Fruit fly (Drosophila melanogaster) whole organism, wandering third instar larva: ENCODE measurements around the gene CG43732.

Experiments
- CrebA ChIP-seq: fragments of 200-800 bp; sonication (Bioruptor generic); optimal IDR thresholded peaks from 2 replicates; lab custom pipeline; 2016; ENCODE audit warnings: missing biosample characterization, mild to moderate bottlenecking, missing genetic modification characterization, borderline replicate concordance
- Hr83 ChIP-seq: fragments of 200-300 bp; sonication (Bioruptor generic); optimal IDR thresholded peaks from 2 replicates; lab custom pipeline; 2016; ENCODE audit warnings: missing biosample characterization, mild to moderate bottlenecking, missing genetic modification characterization, moderate library complexity; ENCODE audit not compliant: poor library complexity, severe bottlenecking
- Mio ChIP-seq: sonication (Bioruptor generic); optimal IDR thresholded peaks from 2 replicates; lab custom pipeline; 2016; ENCODE audit warnings: missing biosample characterization, missing genetic modification characterization
- Myc ChIP-seq: fragments of >200 bp; optimal IDR thresholded peaks from 2 replicates; lab custom pipeline; 2017
- Sp1 ChIP-seq: fragments of 200-800 bp; sonication (Bioruptor generic); optimal IDR thresholded peaks from 3 replicates; lab custom pipeline; 2019; ENCODE audit warnings: missing biosample characterization, mild to moderate bottlenecking, missing genetic modification characterization, moderate library complexity
- lola ChIP-seq: fragments of >200 bp; optimal IDR thresholded peaks from 2 replicates; lab custom pipeline; 2017; ENCODE audit warnings: missing biosample characterization, missing genetic modification characterization
- pan ChIP-seq: fragments of >200 bp; optimal IDR thresholded peaks from 2 replicates; lab custom pipeline; 2017
- psq ChIP-seq: fragments of 200-800 bp; sonication (Bioruptor generic); optimal IDR thresholded peaks from 3 replicates; lab custom pipeline; 2017; ENCODE audit warnings: missing biosample characterization, mild to moderate bottlenecking, missing genetic modification characterization, moderate library complexity

DNA sequence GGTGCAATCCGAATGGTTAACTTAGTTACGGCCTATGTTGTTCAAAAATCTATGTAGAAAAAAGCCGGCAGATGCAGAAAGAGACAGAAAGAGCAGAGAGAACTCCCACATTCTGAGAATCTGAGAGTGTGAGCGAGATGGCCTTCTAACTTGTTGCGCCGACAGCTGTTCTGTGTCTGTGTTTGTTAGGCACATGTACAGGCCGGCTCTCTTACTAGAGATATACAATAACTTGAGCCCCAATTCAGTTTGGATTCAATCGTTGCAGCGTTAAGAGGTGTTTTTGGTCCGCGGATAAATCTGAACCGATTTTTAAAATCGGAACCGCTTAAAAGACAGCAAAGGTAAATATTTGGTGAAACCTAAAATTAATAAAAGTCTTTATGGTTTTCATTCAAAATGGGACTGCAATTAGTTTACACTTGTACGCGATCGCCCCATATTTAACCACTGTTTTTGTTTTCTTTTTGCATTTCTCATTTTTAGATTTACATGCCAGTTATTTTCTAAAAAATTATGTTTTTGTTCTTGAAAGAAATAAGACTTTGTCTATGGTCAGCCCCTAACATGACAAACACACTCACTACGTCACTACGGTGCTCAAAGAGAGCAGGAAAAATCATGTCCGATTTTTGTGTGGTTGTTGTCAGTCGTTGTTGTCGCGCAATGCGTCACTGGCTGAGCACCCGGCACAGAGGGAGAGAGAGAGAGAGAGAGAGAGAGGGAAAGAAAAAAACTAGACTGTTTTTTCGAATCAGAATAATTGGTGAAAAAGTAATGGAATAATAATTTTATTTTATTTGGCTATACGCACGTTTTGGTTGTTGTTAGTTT, 26.0 kb upstream of the CG43732 start:
- no peak for TF ChIP-seq Sp1 (GFP tag; lab: Kevin White, UChicago)
- peak; percentile 33 for TF ChIP-seq Hr83 (GFP tag; lab: Kevin White, UChicago)
- TF ChIP-seq pan (lab: Kevin White, UChicago) = no peak
- no peak for TF ChIP-seq CrebA
- no peak for TF ChIP-seq lola
- no peak for TF ChIP-seq psq (GFP tag; lab: Kevin White, UChicago)
- no peak for TF ChIP-seq Mio (GFP tag; lab: Kevin White, UChicago)
- no peak for TF ChIP-seq Myc (lab: Kevin White, UChicago)
